In the genomic region with DNA sequence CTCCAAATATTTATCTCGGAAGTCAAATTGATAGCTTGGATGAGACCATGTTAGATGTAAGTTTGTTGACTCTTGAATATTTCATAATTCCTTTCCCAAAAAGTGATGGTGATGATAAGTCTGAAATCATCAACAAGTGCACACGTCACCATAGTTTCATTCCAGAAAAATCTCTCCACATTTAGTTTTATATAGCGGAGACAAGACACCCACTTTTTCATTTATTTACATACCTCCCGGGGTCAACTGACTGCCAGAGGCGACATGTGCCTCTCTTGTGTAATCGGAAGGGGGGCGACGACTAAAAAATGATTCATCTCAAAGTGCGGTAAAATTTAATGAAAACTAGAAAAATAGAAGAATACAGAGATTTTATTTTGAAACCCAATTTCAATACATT, we compare ENCODE assay signal across 6 worm cellular contexts.
TF ChIP-seq lines count a peak whose summit lies in the region.

No protein-coding gene starts in this region.

TF ChIP-seq in whole organism, L1 larva, 84 proteins besides CTCF, POLR2A, EP300 and RAD21 (continues in another document):
- no peak for TF ChIP-seq nhr-85 (tag; lab: Kevin White, UChicago)
- no peak for TF ChIP-seq blmp-1 (tag; optimal IDR thresholded peaks at IDR 0.05; lab: Kevin White, UChicago)
- peak; percentile 23 for TF ChIP-seq xbp-1 (tag; optimal IDR thresholded peaks at IDR 0.05; lab: Kevin White, UChicago)
- peak; percentile 65 for TF ChIP-seq nhr-71 (tag; optimal IDR thresholded peaks at IDR 0.05; lab: Kevin White, UChicago)
- TF ChIP-seq C16A3.4 (tag; optimal IDR thresholded peaks at IDR 0.05; lab: Kevin White, UChicago) = peak; percentile 12
- TF ChIP-seq dpl-1 (GFP tag; optimal IDR thresholded peaks at IDR 0.05; lab: Kevin White, UChicago) = peak in 1 of 3 experiments; percentile 15
- TF ChIP-seq mdl-1 (tag; optimal IDR thresholded peaks at IDR 0.05; lab: Kevin White, UChicago) = peak in 1 of 2 experiments; percentile 45
- peak; percentile 72 for TF ChIP-seq lin-14 (GFP tag; optimal IDR thresholded peaks at IDR 0.05; lab: Kevin White, UChicago)
- TF ChIP-seq ceh-8 (GFP tag; optimal IDR thresholded peaks at IDR 0.05; lab: Kevin White, UChicago) = peak; percentile 3
- peak; percentile 37 for TF ChIP-seq egl-13 (tag; optimal IDR thresholded peaks at IDR 0.05; lab: Kevin White, UChicago)
- TF ChIP-seq lin-35 (GFP tag; optimal IDR thresholded peaks at IDR 0.05; lab: Kevin White, UChicago) = peak in 1 of 2 experiments; percentile 45
- TF ChIP-seq fkh-8 (tag; optimal IDR thresholded peaks at IDR 0.05; lab: Kevin White, UChicago) = peak; percentile 48
- TF ChIP-seq grh-1 (GFP tag; IDR thresholded peaks at IDR 0.05; lab: Robert Waterston, UW) = no peak
- peak; percentile 19 for TF ChIP-seq rnt-1 (tag; optimal IDR thresholded peaks at IDR 0.05; lab: Kevin White, UChicago)

TF ChIP-seq in whole organism, L2 larva, 48 proteins besides CTCF, POLR2A, EP300 and RAD21:
- TF ChIP-seq ztf-4 (tag; optimal IDR thresholded peaks at IDR 0.05; lab: Kevin White, UChicago) = peak; percentile 52
- peak; percentile 26 for TF ChIP-seq gmeb-1 (tag; optimal IDR thresholded peaks at IDR 0.05; lab: Kevin White, UChicago)
- peak; percentile 59 for TF ChIP-seq sma-9 (GFP tag; optimal IDR thresholded peaks at IDR 0.05; lab: Kevin White, UChicago)
- no peak for TF ChIP-seq sma-9 (tag; optimal IDR thresholded peaks at IDR 0.05; lab: Kevin White, UChicago)
- TF ChIP-seq nhr-129 (tag; optimal IDR thresholded peaks at IDR 0.05; lab: Kevin White, UChicago) = peak; percentile 66
- TF ChIP-seq lsy-2 (tag; optimal IDR thresholded peaks at IDR 0.05; lab: Kevin White, UChicago) = peak in 1 of 2 experiments; percentile 33
- no peak for TF ChIP-seq nhr-77 (tag; optimal IDR thresholded peaks at IDR 0.05; lab: Kevin White, UChicago)
- peak; percentile 10 for TF ChIP-seq C34F6.9 (tag; optimal IDR thresholded peaks at IDR 0.05; lab: Kevin White, UChicago)
- no peak for TF ChIP-seq aly-2 (tag; optimal IDR thresholded peaks at IDR 0.05; lab: Kevin White, UChicago)
- no peak for TF ChIP-seq nhr-23 (tag; optimal IDR thresholded peaks at IDR 0.05; lab: Kevin White, UChicago)
- TF ChIP-seq F13H6.1 (tag; optimal IDR thresholded peaks at IDR 0.05; lab: Kevin White, UChicago) = peak; percentile 26
- TF ChIP-seq mdl-1 (tag; optimal IDR thresholded peaks at IDR 0.05; lab: Kevin White, UChicago) = peak in 1 of 2 experiments; percentile 10
- TF ChIP-seq sma-3 (GFP tag; optimal IDR thresholded peaks at IDR 0.05; lab: Kevin White, UChicago) = peak; percentile 14
- peak; percentile 72 for TF ChIP-seq fos-1 (tag; optimal IDR thresholded peaks at IDR 0.05; lab: Kevin White, UChicago)
- TF ChIP-seq crh-2 (tag; optimal IDR thresholded peaks at IDR 0.05; lab: Kevin White, UChicago) = peak; percentile 90

TF ChIP-seq in whole organism, L3 larva, 47 proteins besides CTCF, POLR2A, EP300 and RAD21 (continues in another document):
- TF ChIP-seq aly-2 (tag; optimal IDR thresholded peaks at IDR 0.05; lab: Kevin White, UChicago) (no peak), nfya-1 (tag; optimal IDR thresholded peaks at IDR 0.05; lab: Kevin White, UChicago; ENCODE audit: insufficient read depth) (peak; percentile 31), unc-62 (GFP tag; optimal IDR thresholded peaks at IDR 0.05; lab: Kevin White, UChicago) (no peak), lsy-12 (tag; optimal IDR thresholded peaks at IDR 0.05; lab: Kevin White, UChicago) (no peak), ceh-9 (tag; optimal IDR thresholded peaks at IDR 0.05; lab: Kevin White, UChicago) (no peak), pha-4 (tag; optimal IDR thresholded peaks at IDR 0.05; lab: Kevin White, UChicago) (peak; percentile 98), fos-1 (tag; optimal IDR thresholded peaks at IDR 0.05; lab: Kevin White, UChicago) (no peak), elt-3 (tag; optimal IDR thresholded peaks at IDR 0.05; lab: Kevin White, UChicago) (no peak), lin-39 (tag; optimal IDR thresholded peaks at IDR 0.05; lab: Kevin White, UChicago) (no peak), ama-1 (optimal IDR thresholded peaks at IDR 0.05; lab: Kevin White, UChicago) (no peak), daf-12 (tag; optimal IDR thresholded peaks at IDR 0.05; lab: Kevin White, UChicago) (no peak), snpc-4 (tag; optimal IDR thresholded peaks at IDR 0.05; lab: Kevin White, UChicago) (peak; percentile 1), fkh-10 (GFP tag; optimal IDR thresholded peaks at IDR 0.05; lab: Kevin White, UChicago) (no peak), ztf-11 (tag; optimal IDR thresholded peaks at IDR 0.05; lab: Kevin White, UChicago) (no peak), nhr-67 (tag; optimal IDR thresholded peaks at IDR 0.05; lab: Kevin White, UChicago) (no peak), pqm-1 (tag; optimal IDR thresholded peaks at IDR 0.05; lab: Kevin White, UChicago) (peak; percentile 48)

TF ChIP-seq in whole organism, L4 larva, 104 proteins besides CTCF, POLR2A, EP300 and RAD21 (continues in another document):
- TF ChIP-seq arid-1 (GFP tag; conservative IDR thresholded peaks at IDR 0.05; lab: Robert Waterston, UW) (no peak), dve-1 (tag; optimal IDR thresholded peaks at IDR 0.05; lab: Kevin White, UChicago; ENCODE audit: insufficient read depth) (peak; percentile 73), hlh-11 (tag; optimal IDR thresholded peaks at IDR 0.05; lab: Kevin White, UChicago) (peak; percentile 71), nhr-41 (GFP tag; IDR thresholded peaks at IDR 0.05; lab: Robert Waterston, UW) (no peak), nhr-77 (tag; optimal IDR thresholded peaks at IDR 0.05; lab: Kevin White, UChicago) (peak; percentile 42), mes-2 (tag; optimal IDR thresholded peaks at IDR 0.05; lab: Kevin White, UChicago; ENCODE audit: poor library complexity, severe bottlenecking) (peak; percentile 38), jun-1 (tag; optimal IDR thresholded peaks at IDR 0.05; lab: Kevin White, UChicago) (peak; percentile 20), hlh-30 (tag; optimal IDR thresholded peaks at IDR 0.05; lab: Kevin White, UChicago; ENCODE audit: insufficient read depth) (peak; percentile 83), skn-1 (tag; optimal IDR thresholded peaks at IDR 0.05; lab: Kevin White, UChicago) (no peak), mep-1 (tag; optimal IDR thresholded peaks at IDR 0.05; lab: Kevin White, UChicago) (peak; percentile 12), lsy-2 (tag; optimal IDR thresholded peaks at IDR 0.05; lab: Kevin White, UChicago) (peak in 1 of 2 experiments; percentile 30), mdl-1 (tag; optimal IDR thresholded peaks at IDR 0.05; lab: Kevin White, UChicago) (peak in 1 of 2 experiments; percentile 51), ama-1 (optimal IDR thresholded peaks at IDR 0.05; lab: Kevin White, UChicago) (peak; percentile 31), T26A8.4 (GFP tag; IDR thresholded peaks at IDR 0.05; lab: Robert Waterston, UW) (peak; percentile 14; the same call in 1 of the 2 replicates)

TF ChIP-seq in whole organism, late embryonic, 69 proteins besides CTCF, POLR2A, EP300 and RAD21:
- no peak for TF ChIP-seq madf-2 (tag; optimal IDR thresholded peaks at IDR 0.05; lab: Kevin White, UChicago)
- TF ChIP-seq hlh-30 (tag; optimal IDR thresholded peaks at IDR 0.05; lab: Kevin White, UChicago; ENCODE audit: insufficient read depth) = peak; percentile 0

TF ChIP-seq in whole organism, young adult, 124 proteins besides CTCF, POLR2A, EP300 and RAD21:
- 0 out of 2 replicates have a peak, but pooled peaks have one; percentile 17 for TF ChIP-seq lin-26 (GFP tag; IDR thresholded peaks at IDR 0.05; lab: Robert Waterston, UW)
- no peak for TF ChIP-seq F55B11.4 (tag; optimal IDR thresholded peaks at IDR 0.05; lab: Kevin White, UChicago; ENCODE audit: borderline replicate concordance, insufficient read depth)
- peak in 1 of 2 experiments; percentile 2 for TF ChIP-seq let-607 (tag; optimal IDR thresholded peaks at IDR 0.05; lab: Kevin White, UChicago)
- TF ChIP-seq nhr-80 (tag; optimal IDR thresholded peaks at IDR 0.05; lab: Kevin White, UChicago) = peak; percentile 18
- TF ChIP-seq ekl-4 (GFP tag; IDR thresholded peaks at IDR 0.05; lab: Robert Waterston, UW) = 0 out of 2 replicates have a peak, but pooled peaks have one; percentile 10
- 0 out of 2 replicates have a peak, but pooled peaks have one; percentile 12 for TF ChIP-seq C06A6.2 (GFP tag; conservative IDR thresholded peaks at IDR 0.05; lab: Robert Waterston, UW)
- TF ChIP-seq ceh-27 (GFP tag; optimal IDR thresholded peaks at IDR 0.05; lab: Kevin White, UChicago) = no peak
- TF ChIP-seq ztf-26 (tag; optimal IDR thresholded peaks at IDR 0.05; lab: Kevin White, UChicago) = no peak
- TF ChIP-seq nfya-1 (tag; optimal IDR thresholded peaks at IDR 0.05; lab: Kevin White, UChicago; ENCODE audit: borderline replicate concordance, insufficient read depth) = no peak
- TF ChIP-seq hsf-1 (GFP tag; IDR thresholded peaks at IDR 0.05; lab: Robert Waterston, UW) = 0 out of 2 replicates have a peak, but pooled peaks have one; percentile 35
- no peak for TF ChIP-seq attf-6 (GFP tag; IDR thresholded peaks at IDR 0.05; lab: Robert Waterston, UW)
- TF ChIP-seq cebp-1 (GFP tag; IDR thresholded peaks at IDR 0.05; lab: Robert Waterston, UW) = peak; percentile 74
- peak; percentile 82 for TF ChIP-seq cebp-1 (tag; optimal IDR thresholded peaks at IDR 0.05; lab: Kevin White, UChicago)
- TF ChIP-seq attf-5 (GFP tag; optimal IDR thresholded peaks at IDR 0.05; lab: Kevin White, UChicago) = peak; percentile 54
- no peak for TF ChIP-seq nhr-27 (tag; optimal IDR thresholded peaks at IDR 0.05; lab: Kevin White, UChicago)
- no peak for TF ChIP-seq akir-1 (GFP tag; optimal IDR thresholded peaks at IDR 0.05; lab: Kevin White, UChicago)
- TF ChIP-seq lir-1 (GFP tag; conservative IDR thresholded peaks at IDR 0.05; lab: Robert Waterston, UW) = no peak
- peak; percentile 56 for TF ChIP-seq pha-4 (tag; optimal IDR thresholded peaks at IDR 0.05; lab: Kevin White, UChicago)
